Worm (Caenorhabditis elegans) whole organism, young adult: Measurements from ENCODE around the gene M199.2.
"Not testable (repeated sequence)": the region's sequence is repeated elsewhere in the genome, so short reads cannot be mapped to it uniquely, and the experiment has no call there.

Experiments used
- B0261.1 ChIP-seq: sonication (generic microtip); optimal IDR thresholded peaks from 2 replicates; lab custom pipeline; 2016; ENCODE audit warnings: mild to moderate bottlenecking, missing genetic modification characterization, moderate library complexity, missing compliant biosample characterization
- D2030.7 ChIP-seq: fragments of 200-800 bp; sonication (Bioruptor generic); IDR thresholded peaks from 2 replicates; pipeline ENCODE4 v1.3.6; 2022; ENCODE audit warnings: missing genetic modification reagents, missing genetic modification characterization, missing compliant biosample characterization
- F22D6.2 ChIP-seq: sonication (generic microtip); optimal IDR thresholded peaks from 2 replicates; lab custom pipeline; 2016; ENCODE audit warnings: mild to moderate bottlenecking, missing genetic modification characterization, missing compliant biosample characterization
- F33H1.4 ChIP-seq: fragments of 200-800 bp; sonication (Bioruptor generic); IDR thresholded peaks from 2 replicates; pipeline ENCODE4 v1.3.6; 2022; ENCODE audit warnings: missing genetic modification reagents, missing genetic modification characterization, missing compliant biosample characterization
- K11D2.4 ChIP-seq: fragments of 200-800 bp; sonication (Bioruptor generic); IDR thresholded peaks from 2 replicates; pipeline ENCODE4 v1.3.6; 2022; ENCODE audit warnings: missing genetic modification reagents, missing genetic modification characterization, missing compliant biosample characterization
- Y53F4B.3 ChIP-seq: fragments of 200-800 bp; sonication (Bioruptor generic); IDR thresholded peaks from 2 replicates; pipeline ENCODE4 v1.3.6; 2022; ENCODE audit warnings: missing genetic modification reagents, missing genetic modification characterization, missing compliant biosample characterization
- Y53G8AR.9 ChIP-seq: fragments of 200-800 bp; sonication (Bioruptor generic); conservative IDR thresholded peaks from 2 replicates; pipeline ENCODE4 v1.3.6; 2022; ENCODE audit warnings: missing genetic modification reagents, missing genetic modification characterization, missing compliant biosample characterization
- Y56A3A.18 ChIP-seq: fragments of 200-800 bp; sonication (Bioruptor generic); IDR thresholded peaks from 2 replicates; pipeline ENCODE4 v1.3.6; 2022; ENCODE audit warnings: missing genetic modification reagents, missing genetic modification characterization, missing compliant biosample characterization
- Y67H2A.10 ChIP-seq: fragments of 200-800 bp; sonication (Bioruptor generic); conservative IDR thresholded peaks from 2 replicates; pipeline ENCODE4 v1.3.6; 2022; ENCODE audit warnings: missing genetic modification reagents, missing genetic modification characterization, missing compliant biosample characterization
- Y95B8A.8 ChIP-seq: fragments of 200-800 bp; sonication (Bioruptor generic); IDR thresholded peaks from 2 replicates; pipeline ENCODE4 v1.3.6; 2022; ENCODE audit warnings: missing genetic modification reagents, missing genetic modification characterization, missing compliant biosample characterization
- aptf-2 ChIP-seq: fragments of 200-800 bp; sonication (Bioruptor generic); conservative IDR thresholded peaks from 2 replicates; pipeline ENCODE4 v1.3.6; 2022; ENCODE audit warnings: missing genetic modification reagents, missing genetic modification characterization, missing compliant biosample characterization
- aptf-3 ChIP-seq: fragments of 200-800 bp; sonication (Bioruptor generic); IDR thresholded peaks from 2 replicates; pipeline ENCODE4 v1.3.6; 2022; ENCODE audit warnings: missing genetic modification characterization, missing compliant biosample characterization
- attf-3 ChIP-seq: fragments of 200-800 bp; sonication (Bioruptor generic); conservative IDR thresholded peaks from 2 replicates; pipeline ENCODE4 v1.3.6; 2022; ENCODE audit warnings: missing genetic modification reagents, missing genetic modification characterization, missing compliant biosample characterization
- attf-5 ChIP-seq: fragments of 200-800 bp; sonication (Bioruptor generic); optimal IDR thresholded peaks from 2 replicates; lab custom pipeline; 2018; ENCODE audit warnings: mild to moderate bottlenecking, missing genetic modification characterization, missing compliant biosample characterization
- attf-6 ChIP-seq: fragments of 200-800 bp; sonication (Bioruptor generic); IDR thresholded peaks from 2 replicates; pipeline ENCODE4 v1.3.6; 2022; ENCODE audit warnings: missing genetic modification reagents, missing genetic modification characterization, missing compliant biosample characterization
- bed-2 ChIP-seq: fragments of 200-800 bp; sonication (Bioruptor generic); IDR thresholded peaks from 2 replicates; pipeline ENCODE4 v1.3.6; 2022; ENCODE audit warnings: missing genetic modification reagents, missing genetic modification characterization, missing compliant biosample characterization
- cebp-1 ChIP-seq, 2 experiments: fragments of 200-800 bp in 1 of 2; sonication (Bioruptor generic) in 1 of 2; sonication (generic microtip) in 1 of 2; IDR thresholded peaks in 1 of 2; optimal IDR thresholded peaks in 1 of 2; 2 replicates each; pipeline versions ENCODE4 v1.3.6 to Lab custom; 2017 to 2022; ENCODE audit warnings: missing compliant biosample characterization in 2 of 2, missing genetic modification characterization in 2 of 2, mild to moderate bottlenecking in 1 of 2, missing genetic modification reagents in 1 of 2, moderate library complexity in 1 of 2
- cebp-2 ChIP-seq: fragments of 200-800 bp; sonication (Bioruptor generic); IDR thresholded peaks from 2 replicates; pipeline ENCODE4 v1.3.6; 2022; ENCODE audit warnings: missing genetic modification characterization, missing compliant biosample characterization
- ceh-40 ChIP-seq: fragments of 200-800 bp; sonication (Bioruptor generic); IDR thresholded peaks from 2 replicates; pipeline ENCODE4 v1.3.6; 2022; ENCODE audit warnings: missing genetic modification characterization, missing compliant biosample characterization
- ceh-58 ChIP-seq: fragments of 200-800 bp; sonication (Bioruptor generic); IDR thresholded peaks from 2 replicates; pipeline ENCODE4 v1.3.6; 2022; ENCODE audit warnings: missing genetic modification characterization, missing compliant biosample characterization
- ceh-91 ChIP-seq: fragments of 200-800 bp; sonication (Bioruptor generic); IDR thresholded peaks from 2 replicates; pipeline ENCODE4 v1.3.6; 2022; ENCODE audit warnings: missing genetic modification reagents, missing genetic modification characterization, missing compliant biosample characterization
- egl-18 ChIP-seq: fragments of 200-800 bp; sonication (Bioruptor generic); IDR thresholded peaks from 2 replicates; pipeline ENCODE4 v1.3.6; 2022; ENCODE audit warnings: missing genetic modification reagents, missing genetic modification characterization, missing compliant biosample characterization
- egl-44 ChIP-seq: fragments of 200-800 bp; sonication (Bioruptor generic); IDR thresholded peaks from 2 replicates; pipeline ENCODE4 v1.3.6; 2022; ENCODE audit warnings: missing genetic modification reagents, missing genetic modification characterization, missing compliant biosample characterization
- ekl-4 ChIP-seq: fragments of 200-800 bp; sonication (Bioruptor generic); IDR thresholded peaks from 2 replicates; pipeline ENCODE4 v1.3.6; 2022; ENCODE audit warnings: missing genetic modification reagents, missing genetic modification characterization, missing compliant biosample characterization
- him-1 ChIP-seq: sonication (generic microtip); optimal IDR thresholded peaks from 2 replicates; lab custom pipeline; 2016; ENCODE audit warnings: missing genotype, missing genetic modification reagents, missing genetic modification characterization, missing compliant biosample characterization
- hlh-12 ChIP-seq: sonication (generic microtip); optimal IDR thresholded peaks from 2 replicates; lab custom pipeline; 2016; ENCODE audit warnings: missing genetic modification characterization, missing compliant biosample characterization
- hmg-1.2 ChIP-seq: fragments of 200-800 bp; sonication (Bioruptor generic); IDR thresholded peaks from 2 replicates; pipeline ENCODE4 v1.3.6; 2022; ENCODE audit warnings: missing genetic modification reagents, missing genetic modification characterization, missing compliant biosample characterization
- hmg-20 ChIP-seq: fragments of 200-800 bp; sonication (Bioruptor generic); IDR thresholded peaks from 2 replicates; pipeline ENCODE4 v1.3.6; 2022; ENCODE audit warnings: missing genetic modification reagents, missing genetic modification characterization, missing compliant biosample characterization
- hsf-1 ChIP-seq: fragments of 200-800 bp; sonication (Bioruptor generic); IDR thresholded peaks from 2 replicates; pipeline ENCODE4 v1.3.6; 2022; ENCODE audit warnings: missing genetic modification reagents, missing genetic modification characterization, missing compliant biosample characterization
- let-526 ChIP-seq: fragments of 200-800 bp; sonication (Bioruptor generic); IDR thresholded peaks from 2 replicates; pipeline ENCODE4 v1.3.6; 2022; ENCODE audit warnings: missing genetic modification reagents, missing genetic modification characterization, missing compliant biosample characterization
- let-607 ChIP-seq, 2 experiments: fragments of 200-800 bp in 1 of 2; sonication (Bioruptor generic) in 1 of 2; sonication (generic microtip) in 1 of 2; optimal IDR thresholded peaks; 2 replicates each; lab custom pipeline; 2016 to 2018; ENCODE audit warnings: mild to moderate bottlenecking in 2 of 2, missing compliant biosample characterization in 2 of 2, missing genetic modification characterization in 2 of 2, moderate library complexity in 2 of 2, missing genotype in 1 of 2
- lin-26 ChIP-seq: fragments of 200-800 bp; sonication (Bioruptor generic); IDR thresholded peaks from 2 replicates; pipeline ENCODE4 v1.3.6; 2022; ENCODE audit warnings: missing genetic modification reagents, missing genetic modification characterization, missing compliant biosample characterization
- lin-54 ChIP-seq: fragments of 200-800 bp; sonication (Bioruptor generic); optimal IDR thresholded peaks from 2 replicates; lab custom pipeline; 2018; ENCODE audit warnings: mild to moderate bottlenecking, missing genetic modification characterization, missing compliant biosample characterization
- lsl-1 ChIP-seq: fragments of 200-800 bp; sonication (Bioruptor generic); optimal IDR thresholded peaks from 2 replicates; lab custom pipeline; 2018; ENCODE audit warnings: mild to moderate bottlenecking, missing genetic modification characterization, moderate library complexity, missing compliant biosample characterization
- mcd-1 ChIP-seq: fragments of 200-800 bp; sonication (Bioruptor generic); IDR thresholded peaks from 2 replicates; pipeline ENCODE4 v1.3.6; 2022; ENCODE audit warnings: missing genetic modification reagents, missing genetic modification characterization, missing compliant biosample characterization
- mel-28 ChIP-seq: sonication (generic microtip); optimal IDR thresholded peaks from 2 replicates; lab custom pipeline; 2016; ENCODE audit warnings: borderline replicate concordance, mild to moderate bottlenecking, missing genetic modification characterization, missing compliant biosample characterization
- nfya-2 ChIP-seq: fragments of 200-800 bp; sonication (Bioruptor generic); IDR thresholded peaks from 2 replicates; pipeline ENCODE4 v1.3.6; 2022; ENCODE audit warnings: missing genetic modification reagents, missing genetic modification characterization, missing compliant biosample characterization
- pbrm-1 ChIP-seq: fragments of 200-800 bp; sonication (Bioruptor generic); IDR thresholded peaks from 2 replicates; pipeline ENCODE4 v1.3.6; 2022; ENCODE audit warnings: missing genetic modification reagents, missing genetic modification characterization, missing compliant biosample characterization
- rcor-1 ChIP-seq: fragments of 200-800 bp; sonication (Bioruptor generic); IDR thresholded peaks from 2 replicates; pipeline ENCODE4 v1.3.6; 2022; ENCODE audit warnings: missing genetic modification reagents, missing genetic modification characterization, missing compliant biosample characterization
- repo-1 ChIP-seq: sonication (generic microtip); optimal IDR thresholded peaks from 2 replicates; lab custom pipeline; 2017; ENCODE audit warnings: mild to moderate bottlenecking, missing genetic modification characterization, missing compliant biosample characterization
- snpc-1.3 ChIP-seq: sonication (generic microtip); optimal IDR thresholded peaks from 2 replicates; lab custom pipeline; 2017; ENCODE audit warnings: missing genetic modification characterization, mild to moderate bottlenecking, missing compliant biosample characterization, antibody characterized with exemption, moderate library complexity, missing genotype, missing genetic modification reagents; ENCODE audit not compliant: insufficient read depth
- snpc-4 ChIP-seq, 5 experiments: fragments of 150-350 bp in 1 of 5; sonication (generic microtip) in 4 of 5; optimal IDR thresholded peaks; 2 replicates each; lab custom pipeline; 2014 to 2018; ENCODE audit warnings: missing genetic modification characterization in 5 of 5, missing biosample characterization in 3 of 5, antibody characterized with exemption in 2 of 5, mild to moderate bottlenecking in 2 of 5, missing compliant biosample characterization in 2 of 5, missing genotype in 2 of 5, moderate library complexity in 2 of 5, missing genetic modification reagents in 1 of 5
- zfh-2 ChIP-seq: fragments of 200-800 bp; sonication (Bioruptor generic); conservative IDR thresholded peaks from 2 replicates; pipeline ENCODE4 v1.3.6; 2022; ENCODE audit warnings: missing genetic modification reagents, missing genetic modification characterization, missing compliant biosample characterization
- ztf-22 ChIP-seq: fragments of 200-800 bp; sonication (Bioruptor generic); optimal IDR thresholded peaks from 2 replicates; lab custom pipeline; 2018; ENCODE audit warnings: mild to moderate bottlenecking, missing genetic modification characterization, moderate library complexity, missing compliant biosample characterization
- ztf-6 ChIP-seq: fragments of 200-800 bp; sonication (Bioruptor generic); IDR thresholded peaks from 2 replicates; pipeline ENCODE4 v1.3.6; 2022; ENCODE audit warnings: missing genetic modification reagents, missing genetic modification characterization, missing compliant biosample characterization

Gene M199.2

ce11 chrIV:15108475-15108874 lies at the start of gene M199.2:
M199.2 (plus strand) TSS chrIV:15108775.
- no peak for TF ChIP-seq bed-2 (GFP tag; lab: Robert Waterston, UW)
- no peak for TF ChIP-seq snpc-1.3 (tag; lab: Kevin White, UChicago)
- TF ChIP-seq hlh-12 (tag; lab: Kevin White, UChicago): no peak
- no peak for TF ChIP-seq F22D6.2 (tag; lab: Kevin White, UChicago)
- no peak for TF ChIP-seq aptf-2 (GFP tag; lab: Robert Waterston, UW)
- TF ChIP-seq mcd-1: no peak
- no peak for TF ChIP-seq attf-5 (GFP tag; lab: Kevin White, UChicago)
- TF ChIP-seq zfh-2 (GFP tag; lab: Robert Waterston, UW): no peak
- no peak for TF ChIP-seq ztf-22 (GFP tag; lab: Kevin White, UChicago)
- no peak for TF ChIP-seq let-526 (GFP tag; lab: Robert Waterston, UW)
- TF ChIP-seq ceh-58 (GFP tag; lab: Robert Waterston, UW): no peak
- no peak for TF ChIP-seq lin-54 (GFP tag; lab: Kevin White, UChicago)
- no peak for TF ChIP-seq let-607 (tag; optimal IDR thresholded peaks at IDR 0.05; lab: Kevin White, UChicago)
- TF ChIP-seq B0261.1 (tag; lab: Kevin White, UChicago): no peak
- TF ChIP-seq repo-1 (tag; lab: Kevin White, UChicago): no peak
- no peak for TF ChIP-seq him-1 (tag; lab: Kevin White, UChicago)

- TF ChIP-seq ceh-40 (GFP tag; lab: Robert Waterston, UW) (peak; percentile 97), rcor-1 (GFP tag; lab: Robert Waterston, UW) (peak; percentile 98), ekl-4 (peak; percentile 98), hmg-20 (GFP tag; lab: Robert Waterston, UW) (0 out of 2 replicates have a peak, but pooled peaks have one; percentile 11), lsl-1 (GFP tag; lab: Kevin White, UChicago) (peak; percentile 53), snpc-4 (tag; optimal IDR thresholded peaks at IDR 0.05; lab: Kevin White, UChicago) (peak in 1 of 4 experiments; percentile 88), cebp-1 (GFP tag; IDR thresholded peaks at IDR 0.05; lab: Robert Waterston, UW) (peak; percentile 76), D2030.7 (GFP tag; lab: Robert Waterston, UW) (peak; percentile 97), egl-18 (peak; percentile 94), K11D2.4 (GFP tag; lab: Robert Waterston, UW) (peak; percentile 53; the same call in 1 of the 2 replicates), hmg-1.2 (GFP tag; lab: Robert Waterston, UW) (0 out of 2 replicates have a peak, but pooled peaks have one; percentile 13), let-526 (GFP tag; lab: Robert Waterston, UW) (peak; percentile 97), pbrm-1 (GFP tag; lab: Robert Waterston, UW) (peak; percentile 97), Y56A3A.18 (GFP tag; lab: Robert Waterston, UW) (peak; percentile 92), mel-28 (tag; lab: Kevin White, UChicago) (peak; percentile 83), aptf-3 (peak; percentile 99), Y95B8A.8 (GFP tag; lab: Robert Waterston, UW) (peak; percentile 98), hsf-1 (peak; percentile 100), Y67H2A.10 (GFP tag; lab: Robert Waterston, UW) (peak; percentile 95), nfya-2 (GFP tag; lab: Robert Waterston, UW) (peak; percentile 84; the same call in 1 of the 2 replicates), attf-6 (GFP tag; lab: Robert Waterston, UW) (peak; percentile 99), lin-54 (GFP tag; lab: Kevin White, UChicago) (peak; percentile 53), F33H1.4 (GFP tag; lab: Robert Waterston, UW) (peak; percentile 72), attf-3 (peak; percentile 69), egl-44 (peak; percentile 97), Y53G8AR.9 (GFP tag; lab: Robert Waterston, UW) (peak; percentile 87), Y53F4B.3 (GFP tag; lab: Robert Waterston, UW) (peak; percentile 96), cebp-2 (GFP tag; lab: Robert Waterston, UW) (peak; percentile 99), ztf-6 (GFP tag; lab: Robert Waterston, UW) (0 out of 2 replicates have a peak, but pooled peaks have one; percentile 70), ceh-91 (GFP tag; lab: Robert Waterston, UW) (peak; percentile 79), lin-26 (GFP tag; lab: Robert Waterston, UW) (peak; percentile 96)
- not testable (repeated sequence) for TF ChIP-seq snpc-4 (GFP tag; optimal IDR thresholded peaks at IDR 0.05; lab: Kevin White, UChicago); cebp-1 (tag; optimal IDR thresholded peaks at IDR 0.05; lab: Kevin White, UChicago)
Observed at ce11 chrIV:15059150-15059549, 49.4 kb upstream of the M199.2 start.
